Worm (Caenorhabditis elegans) whole organism, early embryonic: Measurements from ENCODE around the gene vap-2.

Experiments
- B0310.2 ChIP-seq: sonication (generic microtip); optimal IDR thresholded peaks from 2 replicates; lab custom pipeline; 2016; ENCODE audit warnings: mild to moderate bottlenecking, missing genetic modification characterization, missing compliant biosample characterization
- F13C5.2 ChIP-seq: sonication (generic microtip); optimal IDR thresholded peaks from 2 replicates; lab custom pipeline; 2017; ENCODE audit warnings: mild to moderate bottlenecking, missing genetic modification characterization, inconsistent platforms, missing compliant biosample characterization
- aly-1 ChIP-seq: sonication (generic microtip); optimal IDR thresholded peaks from 2 replicates; lab custom pipeline; 2016; ENCODE audit warnings: missing genetic modification characterization, missing compliant biosample characterization
- ama-1 ChIP-seq: fragments of 150-350 bp; optimal IDR thresholded peaks from 2 replicates; lab custom pipeline; 2014
- ceh-36 ChIP-seq: sonication (generic microtip); optimal IDR thresholded peaks from 2 replicates; lab custom pipeline; 2016; ENCODE audit warnings: missing genetic modification characterization, inconsistent platforms, missing compliant biosample characterization
- flt-1 ChIP-seq: fragments of 200-800 bp; sonication (Bioruptor generic); IDR thresholded peaks from 2 replicates; pipeline ENCODE4 v1.3.6; 2022; ENCODE audit warnings: missing genetic modification characterization, missing compliant biosample characterization
- hmg-4 ChIP-seq: fragments of 200-800 bp; sonication (Bioruptor generic); optimal IDR thresholded peaks from 2 replicates; lab custom pipeline; 2018; ENCODE audit warnings: mild to moderate bottlenecking, missing genetic modification characterization, missing compliant biosample characterization
- pes-1 ChIP-seq: fragments of 200-800 bp; sonication (Bioruptor generic); IDR thresholded peaks from 2 replicates; pipeline ENCODE4 v1.3.6; 2022; ENCODE audit warnings: missing genetic modification reagents, missing genetic modification characterization, missing compliant biosample characterization
- scrt-1 ChIP-seq: fragments of 200-800 bp; sonication (Bioruptor generic); IDR thresholded peaks from 2 replicates; pipeline ENCODE4 v1.3.6; 2022; ENCODE audit warnings: missing genetic modification characterization, missing compliant biosample characterization
- tbx-37 ChIP-seq: fragments of 200-800 bp; sonication (Bioruptor generic); conservative IDR thresholded peaks from 2 replicates; pipeline ENCODE4 v1.3.6; 2022; ENCODE audit warnings: missing genetic modification reagents, missing genetic modification characterization, missing compliant biosample characterization
- tra-4 ChIP-seq: sonication (generic microtip); optimal IDR thresholded peaks from 2 replicates; lab custom pipeline; 2017; ENCODE audit warnings: missing genetic modification characterization, missing compliant biosample characterization

DNA sequence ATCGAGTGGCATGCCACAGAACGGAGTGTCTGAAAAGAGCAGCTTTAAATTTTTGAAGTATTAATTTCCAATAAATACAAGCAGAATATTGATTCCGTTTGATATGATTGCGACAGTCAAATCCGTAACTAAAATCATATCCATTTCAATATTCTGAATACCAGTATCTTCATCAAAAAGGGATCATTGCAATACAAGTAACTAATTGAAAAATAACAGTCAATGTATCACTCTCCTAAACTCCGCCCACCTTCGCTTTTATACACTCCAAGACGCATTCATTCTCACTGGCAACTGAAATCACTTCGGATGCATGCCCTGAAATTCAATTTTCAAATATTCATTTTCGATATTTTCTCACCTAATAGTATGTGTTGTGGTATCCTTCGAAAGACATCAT lies 38.9 kb downstream of the vap-2 start, which contains the start of gene R07A4.3:
- TF ChIP-seq ceh-36 (no peak), aly-1 (tag; lab: Kevin White, UChicago) (no peak), F13C5.2 (no peak), hmg-4 (GFP tag; lab: Kevin White, UChicago) (no peak), tra-4 (no peak), flt-1 (GFP tag; lab: Robert Waterston, UW) (no peak), B0310.2 (tag; lab: Kevin White, UChicago) (no peak), ama-1 (no peak), pes-1 (no peak), tbx-37 (GFP tag; lab: Robert Waterston, UW) (no peak), scrt-1 (GFP tag; lab: Robert Waterston, UW) (no peak)
